Worm (Caenorhabditis elegans) whole organism, L2 larva: ENCODE measurements around the gene clec-58.

ENCODE experiments used
- ZK546.5 ChIP-seq: sonication (generic microtip); optimal IDR thresholded peaks from 2 replicates; lab custom pipeline; 2017; ENCODE audit warnings: missing biosample characterization, missing genetic modification characterization
- ceh-16 ChIP-seq: fragments of 150-350 bp; optimal IDR thresholded peaks from 2 replicates; lab custom pipeline; 2014; ENCODE audit warnings: missing biosample characterization, missing genetic modification characterization
- gmeb-1 ChIP-seq: fragments of 150-350 bp; optimal IDR thresholded peaks from 2 replicates; lab custom pipeline; 2014; ENCODE audit warnings: missing biosample characterization, missing genetic modification characterization
- lin-13 ChIP-seq: fragments of 150-350 bp; optimal IDR thresholded peaks from 2 replicates; lab custom pipeline; 2014; ENCODE audit warnings: missing biosample characterization, missing genetic modification reagents, missing genetic modification characterization
- nhr-21 ChIP-seq: fragments of 150-350 bp; optimal IDR thresholded peaks from 2 replicates; lab custom pipeline; 2014; ENCODE audit warnings: missing biosample characterization, missing genetic modification characterization
- nhr-237 ChIP-seq: fragments of 150-350 bp; optimal IDR thresholded peaks from 2 replicates; lab custom pipeline; 2014; ENCODE audit warnings: missing biosample characterization, missing genetic modification characterization
- nhr-25 ChIP-seq: fragments of 150-350 bp; sonication (generic microtip); optimal IDR thresholded peaks from 3 replicates; lab custom pipeline; 2014; ENCODE audit warnings: missing biosample characterization, missing genetic modification characterization
- nhr-77 ChIP-seq: fragments of 150-350 bp; optimal IDR thresholded peaks from 2 replicates; lab custom pipeline; 2014; ENCODE audit warnings: missing biosample characterization, missing genetic modification characterization
- snpc-4 ChIP-seq: fragments of 150-350 bp; optimal IDR thresholded peaks from 2 replicates; lab custom pipeline; 2014; ENCODE audit warnings: missing biosample characterization, missing genetic modification characterization
- unc-55 ChIP-seq: fragments of 150-350 bp; sonication (generic microtip); optimal IDR thresholded peaks from 3 replicates; lab custom pipeline; 2014; ENCODE audit warnings: missing biosample characterization, missing genetic modification reagents, missing genetic modification characterization
- ztf-4 ChIP-seq: fragments of 150-350 bp; optimal IDR thresholded peaks from 2 replicates; lab custom pipeline; 2014; ENCODE audit warnings: missing biosample characterization, missing genetic modification characterization

Gene clec-58

ce11 chrII:10435836-10436235 lies 40.1 kb downstream of the clec-58 start, which contains the start of gene cut-4:
TSS of gene cut-4 (plus strand) at chrII:10436136.
- no peak for TF ChIP-seq nhr-21 (tag; lab: Kevin White, UChicago)
- TF ChIP-seq ztf-4 (tag; lab: Kevin White, UChicago): no peak
- TF ChIP-seq nhr-237: no peak
- no peak for TF ChIP-seq gmeb-1 (tag; lab: Kevin White, UChicago)
- no peak for TF ChIP-seq snpc-4 (tag; lab: Kevin White, UChicago)
- no peak for TF ChIP-seq lin-13 (GFP tag; lab: Kevin White, UChicago)
- no peak for TF ChIP-seq nhr-25
- no peak for TF ChIP-seq ceh-16 (tag; lab: Kevin White, UChicago)
- no peak for TF ChIP-seq ZK546.5 (tag; lab: Kevin White, UChicago)
- no peak for TF ChIP-seq nhr-77 (tag; lab: Kevin White, UChicago)
- TF ChIP-seq unc-55 (GFP tag; lab: Kevin White, UChicago): no peak
